Worm (Caenorhabditis elegans): ENCODE measurements around the gene sre-38.

DNA sequence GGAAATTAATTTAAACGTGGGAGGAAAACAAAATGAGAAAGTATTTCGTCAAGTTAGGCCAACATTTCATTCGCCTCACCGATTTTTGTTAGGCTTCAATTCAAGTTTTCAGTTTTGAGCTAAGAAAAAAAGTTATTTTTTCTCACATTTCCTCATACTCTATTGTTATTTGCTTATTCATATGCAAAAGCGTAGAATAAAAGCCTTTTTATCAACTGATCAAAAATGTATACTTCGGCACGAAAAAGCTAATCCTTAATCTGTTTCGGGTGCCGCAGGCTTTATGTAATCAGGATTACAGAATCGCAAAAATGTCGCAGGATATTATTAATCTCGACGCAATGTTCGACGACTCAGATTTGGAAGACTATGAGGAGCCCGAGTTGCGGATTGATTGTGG is 32.5 kb downstream of the sre-38 start, which contains the start of gene T21B4.15:
- no peak for TF ChIP-seq unc-62 (GFP tag; optimal IDR thresholded peaks at IDR 0.05)
- TF ChIP-seq sem-4 (tag; optimal IDR thresholded peaks at IDR 0.05), result no peak
- no peak for TF ChIP-seq nhr-237 (tag; optimal IDR thresholded peaks at IDR 0.05)
- no peak for TF ChIP-seq ceh-82 (tag; optimal IDR thresholded peaks at IDR 0.05)
- TF ChIP-seq nhr-23 (tag; optimal IDR thresholded peaks at IDR 0.05), result no peak
- TF ChIP-seq snpc-4 (tag; optimal IDR thresholded peaks at IDR 0.05), result no peak
- TF ChIP-seq blmp-1 (tag; optimal IDR thresholded peaks at IDR 0.05; ENCODE audit: insufficient read depth), result no peak
- TF ChIP-seq fos-1 (tag; optimal IDR thresholded peaks at IDR 0.05), result no peak
- no peak for TF ChIP-seq lin-39 (tag; optimal IDR thresholded peaks at IDR 0.05)
- TF ChIP-seq egl-27 (tag; optimal IDR thresholded peaks at IDR 0.05), result no peak
- TF ChIP-seq nhr-10 (tag; optimal IDR thresholded peaks at IDR 0.05), result no peak
- no peak for TF ChIP-seq nhr-12 (tag; optimal IDR thresholded peaks at IDR 0.05)
- no peak for TF ChIP-seq gmeb-1 (tag; optimal IDR thresholded peaks at IDR 0.05)

Data from whole organism, L2 larva.